Worm (Caenorhabditis elegans): Measurements from ENCODE around the gene Y57G11B.3.

ce11 chrIV:14610942-14611724 is 37.0 kb upstream of the Y57G11B.3 start:
- TF ChIP-seq nhr-237 (tag; optimal IDR thresholded peaks at IDR 0.05) (peak; percentile 63), unc-39 (tag; optimal IDR thresholded peaks at IDR 0.05) (no peak), bed-3 (GFP tag; optimal IDR thresholded peaks at IDR 0.05) (no peak), unc-62 (GFP tag; optimal IDR thresholded peaks at IDR 0.05) (peak; percentile 3), zip-8 (tag; optimal IDR thresholded peaks at IDR 0.05) (no peak)
